Worm (Caenorhabditis elegans): Measurements from ENCODE around the gene fbxa-224.

fbxa-224 gene

ce11 chrII:7543808-7544207 is 4.1 kb downstream of the fbxa-224 start, which contains the start of gene rol-8:
rol-8 (plus strand) TSS chrII:7544108.
- no peak for TF ChIP-seq tbx-37 (GFP tag; conservative IDR thresholded peaks at IDR 0.05)
- TF ChIP-seq hmg-4 (GFP tag; optimal IDR thresholded peaks at IDR 0.05) = no peak
- no peak for TF ChIP-seq scrt-1 (GFP tag; IDR thresholded peaks at IDR 0.05)
- no peak for TF ChIP-seq ceh-36 (tag; optimal IDR thresholded peaks at IDR 0.05)
- TF ChIP-seq ets-7 (tag; optimal IDR thresholded peaks at IDR 0.05) = no peak
- TF ChIP-seq ama-1 (optimal IDR thresholded peaks at IDR 0.05) = no peak
- no peak for TF ChIP-seq B0310.2 (tag; optimal IDR thresholded peaks at IDR 0.05)
- no peak for TF ChIP-seq hmbx-1 (tag; optimal IDR thresholded peaks at IDR 0.05)
- TF ChIP-seq ceh-13 (GFP tag; optimal IDR thresholded peaks at IDR 0.05) = no peak
- no peak for TF ChIP-seq pes-1 (GFP tag; IDR thresholded peaks at IDR 0.05)
- no peak for TF ChIP-seq tbx-11 (GFP tag; IDR thresholded peaks at IDR 0.05)
- TF ChIP-seq flt-1 (GFP tag; IDR thresholded peaks at IDR 0.05) = no peak
- no peak for TF ChIP-seq hnd-1 (tag; optimal IDR thresholded peaks at IDR 0.05)

ce11 chrII:7542952-7543351 is 5.0 kb downstream of the fbxa-224 start:
- TF ChIP-seq ceh-13 (GFP tag; optimal IDR thresholded peaks at IDR 0.05) (no peak), ets-7 (tag; optimal IDR thresholded peaks at IDR 0.05) (no peak), sea-1 (GFP tag; conservative IDR thresholded peaks at IDR 0.05) (no peak), F13C5.2 (tag; optimal IDR thresholded peaks at IDR 0.05) (no peak), B0310.2 (tag; optimal IDR thresholded peaks at IDR 0.05) (no peak), ama-1 (optimal IDR thresholded peaks at IDR 0.05) (no peak), aly-1 (tag; optimal IDR thresholded peaks at IDR 0.05) (no peak), ceh-36 (tag; optimal IDR thresholded peaks at IDR 0.05) (no peak), flt-1 (GFP tag; IDR thresholded peaks at IDR 0.05) (no peak), scrt-1 (GFP tag; IDR thresholded peaks at IDR 0.05) (no peak), hmg-4 (GFP tag; optimal IDR thresholded peaks at IDR 0.05) (no peak), tbx-11 (GFP tag; IDR thresholded peaks at IDR 0.05) (no peak), tra-4 (tag; optimal IDR thresholded peaks at IDR 0.05) (no peak), pes-1 (GFP tag; IDR thresholded peaks at IDR 0.05) (no peak), tbx-37 (GFP tag; conservative IDR thresholded peaks at IDR 0.05) (no peak)

ce11 chrII:7537603-7538230 is 10.2 kb downstream of the fbxa-224 start, which contains the start of gene nfi-1:
nfi-1 (plus strand) TSS chrII:7538180.
- TF ChIP-seq tbx-11 (GFP tag; IDR thresholded peaks at IDR 0.05) (no peak), scrt-1 (GFP tag; IDR thresholded peaks at IDR 0.05) (no peak)

ce11 chrII:7534934-7535333 is 13.0 kb downstream of the fbxa-224 start, which contains the start of gene ZK1290.13:
ZK1290.13 (plus strand) TSS chrII:7535006.
- TF ChIP-seq hmbx-1 (tag; optimal IDR thresholded peaks at IDR 0.05) = no peak
- no peak for TF ChIP-seq tra-4 (tag; optimal IDR thresholded peaks at IDR 0.05)
- no peak for TF ChIP-seq ceh-36 (tag; optimal IDR thresholded peaks at IDR 0.05)
- no peak for TF ChIP-seq flt-1 (GFP tag; IDR thresholded peaks at IDR 0.05)
- TF ChIP-seq tbx-37 (GFP tag; conservative IDR thresholded peaks at IDR 0.05) = no peak
- no peak for TF ChIP-seq hnd-1 (tag; optimal IDR thresholded peaks at IDR 0.05)
- no peak for TF ChIP-seq F13C5.2 (tag; optimal IDR thresholded peaks at IDR 0.05)
- no peak for TF ChIP-seq ceh-13 (GFP tag; optimal IDR thresholded peaks at IDR 0.05)
- TF ChIP-seq ama-1 (optimal IDR thresholded peaks at IDR 0.05) = no peak
- no peak for TF ChIP-seq pes-1 (GFP tag; IDR thresholded peaks at IDR 0.05)

- TF ChIP-seq B0310.2 (tag; optimal IDR thresholded peaks at IDR 0.05) (no peak), pes-1 (GFP tag; IDR thresholded peaks at IDR 0.05) (no peak), hnd-1 (tag; optimal IDR thresholded peaks at IDR 0.05) (no peak), ets-7 (tag; optimal IDR thresholded peaks at IDR 0.05) (no peak), hmg-4 (GFP tag; optimal IDR thresholded peaks at IDR 0.05) (no peak), flt-1 (GFP tag; IDR thresholded peaks at IDR 0.05) (no peak), tbx-11 (GFP tag; IDR thresholded peaks at IDR 0.05) (no peak), ceh-13 (GFP tag; optimal IDR thresholded peaks at IDR 0.05) (no peak), tra-4 (tag; optimal IDR thresholded peaks at IDR 0.05) (no peak), aly-1 (tag; optimal IDR thresholded peaks at IDR 0.05) (no peak), F13C5.2 (tag; optimal IDR thresholded peaks at IDR 0.05) (no peak), hmbx-1 (tag; optimal IDR thresholded peaks at IDR 0.05) (no peak), ceh-36 (tag; optimal IDR thresholded peaks at IDR 0.05) (no peak), sea-1 (GFP tag; conservative IDR thresholded peaks at IDR 0.05) (no peak), tbx-37 (GFP tag; conservative IDR thresholded peaks at IDR 0.05) (no peak), ama-1 (optimal IDR thresholded peaks at IDR 0.05) (no peak), scrt-1 (GFP tag; IDR thresholded peaks at IDR 0.05) (no peak)
Measured at ce11 chrII:7534369-7534768, 13.6 kb downstream of the fbxa-224 start, which contains the start of gene wrt-10. wrt-10 (minus strand) TSS chrII:7534563.

- no peak for TF ChIP-seq tra-4 (tag; optimal IDR thresholded peaks at IDR 0.05)
Measured at ce11 chrII:7531478-7531877, 16.5 kb downstream of the fbxa-224 start.

ce11 chrII:7530944-7531343 is 17.0 kb downstream of the fbxa-224 start, which contains the start of gene wrt-1:
wrt-1 (plus strand) TSS chrII:7530996.
- TF ChIP-seq ets-7 (tag; optimal IDR thresholded peaks at IDR 0.05) (no peak), pes-1 (GFP tag; IDR thresholded peaks at IDR 0.05) (no peak), hnd-1 (tag; optimal IDR thresholded peaks at IDR 0.05) (no peak), B0310.2 (tag; optimal IDR thresholded peaks at IDR 0.05) (no peak)

- no peak for TF ChIP-seq ets-7 (tag; optimal IDR thresholded peaks at IDR 0.05)
- no peak for TF ChIP-seq aly-1 (tag; optimal IDR thresholded peaks at IDR 0.05)
- no peak for TF ChIP-seq flt-1 (GFP tag; IDR thresholded peaks at IDR 0.05)
- no peak for TF ChIP-seq tra-4 (tag; optimal IDR thresholded peaks at IDR 0.05)
- TF ChIP-seq scrt-1 (GFP tag; IDR thresholded peaks at IDR 0.05) = no peak
- TF ChIP-seq hnd-1 (tag; optimal IDR thresholded peaks at IDR 0.05) = no peak
- TF ChIP-seq ama-1 (optimal IDR thresholded peaks at IDR 0.05) = no peak
Measured at ce11 chrII:7529078-7529683, 18.8 kb downstream of the fbxa-224 start, which contains the start of gene ZK1290.5. ZK1290.5 (plus strand) TSS chrII:7529643.

Measured in whole organism, early embryonic.